Worm (Caenorhabditis elegans): Measurements from ENCODE around the gene str-264.

str-264 gene

ce11 chrV:15511613-15512216, 19.3 kb upstream of the str-264 start, which contains the start of gene rpl-38 (continued):
- no peak for TF ChIP-seq K11D2.4 (GFP tag; IDR thresholded peaks at IDR 0.05)
- TF ChIP-seq hmg-1.2 (GFP tag; IDR thresholded peaks at IDR 0.05), result peak; percentile 63
- TF ChIP-seq B0336.3 (GFP tag; IDR thresholded peaks at IDR 0.05), result peak; percentile 40; the same call in 1 of the 2 replicates
- TF ChIP-seq F49E8.2 (tag; optimal IDR thresholded peaks at IDR 0.05; ENCODE audit: insufficient read depth), result peak; percentile 75
- no peak for TF ChIP-seq zim-3 (tag; optimal IDR thresholded peaks at IDR 0.05)
- no peak for TF ChIP-seq F37B4.10 (GFP tag; IDR thresholded peaks at IDR 0.05)
- no peak for TF ChIP-seq fkh-3 (tag; optimal IDR thresholded peaks at IDR 0.05)
- peak; percentile 99 for TF ChIP-seq F33H1.4 (GFP tag; IDR thresholded peaks at IDR 0.05)
- peak; percentile 63 for TF ChIP-seq snpc-1.1 (tag; optimal IDR thresholded peaks at IDR 0.05; ENCODE audit: insufficient read depth)
- TF ChIP-seq attf-3 (GFP tag; conservative IDR thresholded peaks at IDR 0.05), result peak; percentile 67
- TF ChIP-seq ceh-91 (GFP tag; IDR thresholded peaks at IDR 0.05), result peak; percentile 66
- TF ChIP-seq F57C9.4 (tag; optimal IDR thresholded peaks at IDR 0.05), result no peak
- TF ChIP-seq T26A5.8 (tag; optimal IDR thresholded peaks at IDR 0.05), result no peak
- TF ChIP-seq unc-62 (GFP tag; optimal IDR thresholded peaks at IDR 0.05), result no peak
- TF ChIP-seq rec-8 (tag; optimal IDR thresholded peaks at IDR 0.05), result no peak
- no peak for TF ChIP-seq cebp-1 (GFP tag; IDR thresholded peaks at IDR 0.05)
- TF ChIP-seq cebp-1 (tag; optimal IDR thresholded peaks at IDR 0.05), result peak; percentile 64
- TF ChIP-seq ztf-22 (GFP tag; optimal IDR thresholded peaks at IDR 0.05), result no peak
- TF ChIP-seq aptf-3 (GFP tag; IDR thresholded peaks at IDR 0.05), result no peak
- TF ChIP-seq ccch-3 (GFP tag; optimal IDR thresholded peaks at IDR 0.05), result no peak
- no peak for TF ChIP-seq lag-1 (GFP tag; IDR thresholded peaks at IDR 0.05)
- no peak for TF ChIP-seq gei-17 (GFP tag; optimal IDR thresholded peaks at IDR 0.05)
- peak; percentile 75 for TF ChIP-seq mcd-1 (GFP tag; IDR thresholded peaks at IDR 0.05)
- TF ChIP-seq lsy-27 (tag; optimal IDR thresholded peaks at IDR 0.05; ENCODE audit: borderline replicate concordance, insufficient read depth), result peak; percentile 34
- peak; percentile 76 for TF ChIP-seq lin-54 (GFP tag; optimal IDR thresholded peaks at IDR 0.05)
- TF ChIP-seq F23B12.7 (tag; optimal IDR thresholded peaks at IDR 0.05; ENCODE audit: insufficient read depth), result peak; percentile 78
- peak; percentile 52 for TF ChIP-seq dpl-1 (GFP tag; optimal IDR thresholded peaks at IDR 0.05)
- TF ChIP-seq bed-1 (GFP tag; IDR thresholded peaks at IDR 0.05), result no peak
- TF ChIP-seq B0035.1 (tag; optimal IDR thresholded peaks at IDR 0.05), result no peak
- no peak for TF ChIP-seq ceh-40 (GFP tag; IDR thresholded peaks at IDR 0.05)
- no peak for TF ChIP-seq ama-1 (optimal IDR thresholded peaks at IDR 0.05)
- no peak for TF ChIP-seq ama-1 (GFP tag; optimal IDR thresholded peaks at IDR 0.05)
- TF ChIP-seq madf-6 (GFP tag; IDR thresholded peaks at IDR 0.05), result peak; percentile 91
- TF ChIP-seq lin-40 (tag; optimal IDR thresholded peaks at IDR 0.05), result peak; percentile 78

DNA sequence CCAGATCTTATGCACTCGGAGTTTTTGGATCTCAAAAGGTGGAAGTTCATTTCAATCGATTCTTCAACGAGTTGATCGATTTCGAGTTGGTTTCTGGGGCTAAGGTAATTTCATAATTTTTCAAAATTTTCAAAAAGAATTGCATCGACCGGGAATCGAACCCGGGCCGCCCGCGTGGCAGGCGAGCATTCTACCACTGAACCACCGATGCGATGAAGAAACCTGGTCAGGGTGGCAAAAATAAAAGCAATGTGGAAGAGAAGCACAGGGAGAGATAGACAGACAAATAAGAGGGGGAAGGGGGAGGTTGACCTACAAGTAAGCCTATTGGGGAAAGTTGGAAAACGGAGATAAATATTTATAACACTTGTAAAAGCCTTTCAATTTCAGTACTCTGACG, 12.7 kb upstream of the str-264 start:
- TF ChIP-seq attf-5 (GFP tag; optimal IDR thresholded peaks at IDR 0.05) (peak; percentile 7), fkh-3 (tag; optimal IDR thresholded peaks at IDR 0.05) (no peak), D2030.7 (GFP tag; IDR thresholded peaks at IDR 0.05) (peak; percentile 75), ztf-18 (tag; optimal IDR thresholded peaks at IDR 0.05) (peak; percentile 46), ztf-22 (GFP tag; optimal IDR thresholded peaks at IDR 0.05) (no peak), ztf-28 (GFP tag; IDR thresholded peaks at IDR 0.05) (peak; percentile 70; the same call in 1 of the 2 replicates), ceh-58 (GFP tag; IDR thresholded peaks at IDR 0.05) (0 out of 2 replicates have a peak, but pooled peaks have one; percentile 62), ceh-79 (tag; optimal IDR thresholded peaks at IDR 0.05) (no peak), dpff-1 (tag; optimal IDR thresholded peaks at IDR 0.05) (no peak), F33H1.4 (GFP tag; IDR thresholded peaks at IDR 0.05) (peak; percentile 32; the same call in 1 of the 2 replicates), B0035.1 (tag; optimal IDR thresholded peaks at IDR 0.05) (no peak), Y53F4B.3 (GFP tag; IDR thresholded peaks at IDR 0.05) (no peak), xnd-1 (tag; optimal IDR thresholded peaks at IDR 0.05) (no peak), hmg-20 (GFP tag; IDR thresholded peaks at IDR 0.05) (no peak), cebp-2 (GFP tag; IDR thresholded peaks at IDR 0.05) (no peak), cebp-1 (GFP tag; IDR thresholded peaks at IDR 0.05) (peak; percentile 44; the same call in 1 of the 2 replicates), cebp-1 (tag; optimal IDR thresholded peaks at IDR 0.05) (no peak), T07F8.4 (tag; optimal IDR thresholded peaks at IDR 0.05) (no peak), sdz-38 (tag; optimal IDR thresholded peaks at IDR 0.05) (no peak), hlh-12 (tag; optimal IDR thresholded peaks at IDR 0.05) (no peak), nhr-27 (tag; optimal IDR thresholded peaks at IDR 0.05) (no peak)

All from whole organism, young adult.